Worm (Caenorhabditis elegans): Measurements from ENCODE around the gene fipr-10.

ce11 chrV:9958231-9958630, 44.3 kb downstream of the fipr-10 start, which contains the start of gene anmt-3:
- no peak for TF ChIP-seq nhr-76 (tag; optimal IDR thresholded peaks at IDR 0.05)
- no peak for TF ChIP-seq nhr-28 (tag; optimal IDR thresholded peaks at IDR 0.05)
- TF ChIP-seq ztf-4 (tag; optimal IDR thresholded peaks at IDR 0.05), result no peak
- no peak for TF ChIP-seq elt-3 (tag; optimal IDR thresholded peaks at IDR 0.05)
- TF ChIP-seq tbx-2 (tag; optimal IDR thresholded peaks at IDR 0.05), result no peak
- no peak for TF ChIP-seq ama-1 (optimal IDR thresholded peaks at IDR 0.05)
